Fruit fly (Drosophila melanogaster) whole organism, embryonic: ENCODE data around the gene Notum.

Source experiments
- Atf-2 ChIP-seq: fragments of 200-800 bp; sonication (Bioruptor generic); optimal IDR thresholded peaks from 2 replicates; lab custom pipeline; 2016; ENCODE audit warnings: missing biosample characterization, missing genetic modification characterization
- B-H2 ChIP-seq: fragments of 200-800 bp; sonication (Bioruptor generic); optimal IDR thresholded peaks from 2 replicates; lab custom pipeline; 2018; ENCODE audit warnings: missing biosample characterization, mild to moderate bottlenecking, missing genetic modification characterization
- CG11456 ChIP-seq: fragments of 200-800 bp; sonication (Bioruptor generic); IDR thresholded peaks from 3 replicates; pipeline ENCODE4 v1.3.6; 2022; ENCODE audit warnings: missing biosample characterization, missing genetic modification characterization
- CG12391 ChIP-seq: fragments of 200-800 bp; sonication (Bioruptor generic); optimal IDR thresholded peaks from 3 replicates; lab custom pipeline; 2018; ENCODE audit warnings: missing biosample characterization, mild to moderate bottlenecking, missing genetic modification characterization, moderate library complexity
- CG14014 ChIP-seq: fragments of 200-800 bp; sonication (Bioruptor generic); IDR thresholded peaks from 2 replicates; pipeline ENCODE4 v1.3.6; 2022; ENCODE audit warnings: missing biosample characterization, missing genetic modification characterization
- CG14441 ChIP-seq: fragments of 200-800 bp; sonication (Bioruptor generic); IDR thresholded peaks from 2 replicates; pipeline ENCODE4 v1.3.6; 2022; ENCODE audit warnings: missing biosample characterization, missing genetic modification characterization
- CG15479 ChIP-seq: fragments of 200-800 bp; sonication (Bioruptor generic); optimal IDR thresholded peaks from 3 replicates; lab custom pipeline; 2019; ENCODE audit warnings: missing biosample characterization, mild to moderate bottlenecking, missing genetic modification characterization, moderate library complexity
- CG15696 ChIP-seq: fragments of 200-800 bp; sonication (Bioruptor generic); optimal IDR thresholded peaks from 2 replicates; lab custom pipeline; 2019; ENCODE audit warnings: missing biosample characterization, mild to moderate bottlenecking, missing genetic modification characterization, moderate library complexity
- CG16779 ChIP-seq: fragments of 200-800 bp; sonication (Bioruptor generic); IDR thresholded peaks from 2 replicates; pipeline ENCODE4 v1.3.6; 2022; ENCODE audit warnings: missing biosample characterization, missing genetic modification characterization
- CG17385 ChIP-seq: fragments of 200-800 bp; sonication (Bioruptor generic); optimal IDR thresholded peaks from 3 replicates; lab custom pipeline; 2018; ENCODE audit warnings: missing biosample characterization, mild to moderate bottlenecking, missing genetic modification characterization
- CG1832 ChIP-seq: fragments of 200-800 bp; sonication (Bioruptor generic); optimal IDR thresholded peaks from 2 replicates; lab custom pipeline; 2017; ENCODE audit warnings: missing biosample characterization, mild to moderate bottlenecking, missing genetic modification characterization, inconsistent platforms
- CG2678 ChIP-seq: fragments of 200-800 bp; sonication (Bioruptor generic); optimal IDR thresholded peaks from 3 replicates; lab custom pipeline; 2019; ENCODE audit warnings: missing biosample characterization, mild to moderate bottlenecking, missing genetic modification characterization, moderate library complexity
- CG2712 ChIP-seq: fragments of 200-800 bp; optimal IDR thresholded peaks from 3 replicates; lab custom pipeline; 2019; ENCODE audit warnings: missing biosample characterization, mild to moderate bottlenecking, missing genetic modification characterization, moderate library complexity
- CG31441 ChIP-seq: fragments of 200-800 bp; sonication (Bioruptor generic); IDR thresholded peaks from 2 replicates; pipeline ENCODE4 v1.3.6; 2022; ENCODE audit warnings: missing biosample characterization, missing genetic modification characterization
- CG32532 ChIP-seq: fragments of 200-800 bp; sonication (Bioruptor generic); IDR thresholded peaks from 2 replicates; pipeline ENCODE4 v1.3.6; 2022; ENCODE audit warnings: missing biosample characterization, missing genetic modification characterization
- CG3407 ChIP-seq: fragments of 200-800 bp; sonication (Bioruptor generic); optimal IDR thresholded peaks from 2 replicates; lab custom pipeline; 2018; ENCODE audit warnings: missing biosample characterization, mild to moderate bottlenecking, missing genetic modification characterization
- CG3995 ChIP-seq: fragments of 200-800 bp; sonication (Bioruptor generic); optimal IDR thresholded peaks from 3 replicates; lab custom pipeline; 2016; ENCODE audit warnings: missing biosample characterization, missing genetic modification characterization
- CG7786 ChIP-seq: fragments of 200-800 bp; sonication (Bioruptor generic); optimal IDR thresholded peaks from 2 replicates; lab custom pipeline; 2016; ENCODE audit warnings: missing biosample characterization, missing genetic modification characterization
- CG7839 ChIP-seq: fragments of 200-800 bp; sonication (Bioruptor generic); optimal IDR thresholded peaks from 3 replicates; lab custom pipeline; 2018; ENCODE audit warnings: missing biosample characterization, mild to moderate bottlenecking, missing genetic modification characterization, moderate library complexity
- CG7987 ChIP-seq: fragments of 200-800 bp; sonication (Bioruptor generic); optimal IDR thresholded peaks from 2 replicates; lab custom pipeline; 2018; ENCODE audit warnings: missing biosample characterization, mild to moderate bottlenecking, missing genetic modification characterization, moderate library complexity
- CG9932 ChIP-seq: fragments of 200-800 bp; sonication (Bioruptor generic); IDR thresholded peaks from 2 replicates; pipeline ENCODE4 v1.3.6; 2022; ENCODE audit warnings: missing biosample characterization, missing genetic modification characterization
- Dad ChIP-seq: fragments of 200-800 bp; sonication (Bioruptor generic); optimal IDR thresholded peaks from 3 replicates; lab custom pipeline; 2016; ENCODE audit warnings: missing biosample characterization, missing genetic modification characterization
- Dbx ChIP-seq: fragments of 200-800 bp; sonication (Bioruptor generic); IDR thresholded peaks from 3 replicates; pipeline ENCODE4 v1.3.6; 2022; ENCODE audit warnings: missing biosample characterization, missing genetic modification characterization
- HLH4C ChIP-seq: fragments of 200-800 bp; sonication (Bioruptor generic); IDR thresholded peaks from 3 replicates; pipeline ENCODE4 v1.3.6; 2022; ENCODE audit warnings: missing biosample characterization, missing genetic modification characterization; ENCODE audit not compliant: partially characterized antibody
- MESR4 ChIP-seq: fragments of 200-800 bp; sonication (Bioruptor generic); optimal IDR thresholded peaks from 2 replicates; lab custom pipeline; 2018; ENCODE audit warnings: missing biosample characterization, mild to moderate bottlenecking, missing genetic modification characterization, moderate library complexity
- NfI ChIP-seq: fragments of 200-800 bp; sonication (Bioruptor generic); optimal IDR thresholded peaks from 3 replicates; lab custom pipeline; 2018; ENCODE audit warnings: missing biosample characterization, mild to moderate bottlenecking, missing genetic modification characterization, moderate library complexity
- Oli ChIP-seq: fragments of 200-800 bp; sonication (Bioruptor generic); optimal IDR thresholded peaks from 2 replicates; lab custom pipeline; 2018; ENCODE audit warnings: missing biosample characterization, mild to moderate bottlenecking, missing genetic modification characterization, moderate library complexity
- Scr ChIP-seq: fragments of 200-800 bp; sonication (Bioruptor generic); IDR thresholded peaks from 2 replicates; pipeline ENCODE4 v1.3.6; 2022; ENCODE audit warnings: missing biosample characterization, missing genetic modification characterization; ENCODE audit not compliant: partially characterized antibody
- Sin3A ChIP-seq: fragments of >200 bp; optimal IDR thresholded peaks from 2 replicates; lab custom pipeline; 2018
- Tbp ChIP-seq: fragments of >200 bp; optimal IDR thresholded peaks from 2 replicates; lab custom pipeline; 2018; ENCODE audit warnings: missing biosample characterization, missing genetic modification characterization
- Trl ChIP-seq, 3 experiments: fragments of >200 bp in 2 of 3; fragments of 200-800 bp in 1 of 3; sonication (Bioruptor generic) in 1 of 3; optimal IDR thresholded peaks; 2 replicates in 1 of 3; 3 replicates in 2 of 3; lab custom pipeline; 2016 to 2017; ENCODE audit warnings: missing biosample characterization in 1 of 3, missing genetic modification characterization in 1 of 3
- Xbp1 ChIP-seq: fragments of 200-800 bp; sonication (Bioruptor generic); optimal IDR thresholded peaks from 3 replicates; lab custom pipeline; 2016; ENCODE audit warnings: missing biosample characterization, mild to moderate bottlenecking, missing genetic modification characterization
- Xrp1 ChIP-seq: fragments of 200-800 bp; sonication (Bioruptor generic); IDR thresholded peaks from 2 replicates; pipeline ENCODE4 v1.3.6; 2022; ENCODE audit warnings: missing biosample characterization, missing genetic modification characterization
- abd-A ChIP-seq: fragments of 200-800 bp; sonication (Bioruptor generic); optimal IDR thresholded peaks from 3 replicates; lab custom pipeline; 2019; ENCODE audit warnings: missing biosample characterization, mild to moderate bottlenecking, missing genetic modification characterization, moderate library complexity
- az2 ChIP-seq: fragments of 200-800 bp; sonication (Bioruptor generic); optimal IDR thresholded peaks from 3 replicates; lab custom pipeline; 2016; ENCODE audit warnings: missing biosample characterization, missing genetic modification characterization
- btn ChIP-seq: fragments of 200-800 bp; sonication (Bioruptor generic); optimal IDR thresholded peaks from 2 replicates; lab custom pipeline; 2016; ENCODE audit warnings: missing biosample characterization, missing genetic modification characterization
- caup ChIP-seq: fragments of 200-800 bp; sonication (Bioruptor generic); optimal IDR thresholded peaks from 3 replicates; lab custom pipeline; 2017; ENCODE audit warnings: missing biosample characterization, mild to moderate bottlenecking, missing genetic modification characterization, moderate library complexity; ENCODE audit not compliant: severe bottlenecking
- dan ChIP-seq: fragments of 200-800 bp; sonication (Bioruptor generic); IDR thresholded peaks from 2 replicates; pipeline ENCODE4 v1.3.6; 2022; ENCODE audit warnings: missing biosample characterization, missing genetic modification characterization
- en ChIP-seq: fragments of 200-800 bp; sonication (Bioruptor generic); optimal IDR thresholded peaks from 2 replicates; lab custom pipeline; 2016; ENCODE audit warnings: missing biosample characterization, missing genetic modification characterization
- exex ChIP-seq: fragments of 200-800 bp; sonication (Bioruptor generic); optimal IDR thresholded peaks from 4 replicates; lab custom pipeline; 2018; ENCODE audit warnings: missing biosample characterization, mild to moderate bottlenecking, missing genetic modification characterization, moderate library complexity
- gem ChIP-seq: fragments of 200-800 bp; sonication (Bioruptor generic); optimal IDR thresholded peaks from 2 replicates; lab custom pipeline; 2019; ENCODE audit warnings: missing biosample characterization, mild to moderate bottlenecking, missing genetic modification characterization, moderate library complexity
- ham ChIP-seq: fragments of 200-800 bp; sonication (Bioruptor generic); IDR thresholded peaks from 2 replicates; pipeline ENCODE4 v1.3.6; 2022; ENCODE audit warnings: missing biosample characterization, missing genetic modification characterization
- kni ChIP-seq: fragments of 200-800 bp; sonication (Bioruptor generic); optimal IDR thresholded peaks from 3 replicates; lab custom pipeline; 2017; ENCODE audit warnings: mild to moderate bottlenecking, missing biosample characterization, missing genetic modification reagents, missing genetic modification characterization
- luna ChIP-seq: fragments of 200-800 bp; sonication (Bioruptor generic); optimal IDR thresholded peaks from 2 replicates; lab custom pipeline; 2016; ENCODE audit warnings: missing biosample characterization, missing genetic modification characterization
- odd ChIP-seq: fragments of 200-800 bp; sonication (Bioruptor generic); optimal IDR thresholded peaks from 2 replicates; lab custom pipeline; 2017; ENCODE audit warnings: missing biosample characterization, mild to moderate bottlenecking, missing genetic modification characterization
- pb ChIP-seq: fragments of 200-800 bp; sonication (Bioruptor generic); optimal IDR thresholded peaks from 3 replicates; lab custom pipeline; 2016; ENCODE audit warnings: missing biosample characterization, missing genetic modification characterization
- peb ChIP-seq: fragments of 200-800 bp; sonication (Bioruptor generic); IDR thresholded peaks from 2 replicates; pipeline ENCODE4 v1.3.6; 2022; ENCODE audit warnings: missing biosample characterization, missing genetic modification characterization
- sens ChIP-seq: fragments of 200-800 bp; sonication (Bioruptor generic); peaks from one replicate; lab custom pipeline; 2016; ENCODE audit warnings: missing biosample characterization, missing genetic modification characterization
- sr ChIP-seq: fragments of 200-800 bp; sonication (Bioruptor generic); IDR thresholded peaks from 3 replicates; pipeline ENCODE4 v1.3.6; 2022; ENCODE audit warnings: missing biosample characterization, missing genetic modification characterization
- zf30C ChIP-seq: fragments of 200-800 bp; sonication (Bioruptor generic); optimal IDR thresholded peaks from 3 replicates; lab custom pipeline; 2018; ENCODE audit warnings: missing biosample characterization, mild to moderate bottlenecking, missing genetic modification characterization

Gene Notum

dm6 chr3L:16046387-16047066, 23.2 kb downstream of the Notum start (continued):
- TF ChIP-seq CG16779 = no peak
- no peak for TF ChIP-seq CG1832
- TF ChIP-seq CG32532 (GFP tag; lab: Robert Waterston, UW) = peak; percentile 44; the same call in 1 of the 2 replicates
- no peak for TF ChIP-seq Dad (GFP tag; lab: Kevin White, UChicago)
- TF ChIP-seq kni (GFP tag; lab: Kevin White, UChicago) = peak; percentile 81
- TF ChIP-seq peb = no peak
- no peak for TF ChIP-seq CG3995
- TF ChIP-seq abd-A (tag; lab: Kevin White, UChicago) = peak; percentile 85
- no peak for TF ChIP-seq odd (GFP tag; lab: Kevin White, UChicago)
- TF ChIP-seq Tbp (GFP tag; lab: Kevin White, UChicago) = no peak
- no peak; the same call in 1 of the 2 replicates for TF ChIP-seq Xrp1 (GFP tag; lab: Robert Waterston, UW)
- TF ChIP-seq CG31441 = no peak; the same call in 1 of the 2 replicates
- no peak for TF ChIP-seq Sin3A (lab: Kevin White, UChicago)
- TF ChIP-seq exex (tag; lab: Kevin White, UChicago) = peak; percentile 53
- TF ChIP-seq Scr (GFP tag; lab: Robert Waterston, UW) = no peak
- peak; percentile 36; the same call in 1 of the 2 replicates for TF ChIP-seq CG14441
- TF ChIP-seq sr = no peak
- no peak for TF ChIP-seq CG15696 (tag; lab: Kevin White, UChicago)
- peak; percentile 53; the same call in 1 of the 2 replicates for TF ChIP-seq CG14014 (GFP tag; lab: Robert Waterston, UW)
- no peak for TF ChIP-seq ham
- peak; percentile 46; the same call in 1 of the 3 replicates for TF ChIP-seq CG11456 (GFP tag; lab: Robert Waterston, UW)
- no peak for TF ChIP-seq CG7839
- no peak for TF ChIP-seq en
- TF ChIP-seq az2 (GFP tag; lab: Kevin White, UChicago) = no peak
- TF ChIP-seq Oli (tag; lab: Kevin White, UChicago) = no peak
- peak; percentile 6 for TF ChIP-seq zf30C (GFP tag; lab: Kevin White, UChicago)
- TF ChIP-seq dan (GFP tag; lab: Robert Waterston, UW) = no peak
- peak; percentile 89 for TF ChIP-seq sens (GFP tag; lab: Kevin White, UChicago)
- no peak for TF ChIP-seq CG15479 (GFP tag; lab: Kevin White, UChicago)
- peak; percentile 57 for TF ChIP-seq MESR4 (GFP tag; lab: Kevin White, UChicago)
- peak; percentile 8 for TF ChIP-seq CG2712 (tag; lab: Kevin White, UChicago)
- peak; percentile 1 for TF ChIP-seq CG17385
- TF ChIP-seq Dbx (GFP tag; lab: Robert Waterston, UW) = peak; percentile 23; the same call in 2 of the 3 replicates
- TF ChIP-seq NfI (GFP tag; lab: Kevin White, UChicago) = peak; percentile 17
- no peak for TF ChIP-seq luna (GFP tag; lab: Kevin White, UChicago)
- TF ChIP-seq CG7987 (GFP tag; lab: Kevin White, UChicago) = peak; percentile 18
- peak; percentile 65 for TF ChIP-seq caup (GFP tag; lab: Kevin White, UChicago)
- TF ChIP-seq CG12391 (tag; lab: Kevin White, UChicago) = peak; percentile 6
- TF ChIP-seq Xbp1 (GFP tag; lab: Kevin White, UChicago) = peak; percentile 5
- no peak for TF ChIP-seq Atf-2 (GFP tag; lab: Kevin White, UChicago)
- TF ChIP-seq CG2678 (tag; lab: Kevin White, UChicago) = peak; percentile 17
- TF ChIP-seq btn (GFP tag; lab: Kevin White, UChicago) = no peak
- no peak for TF ChIP-seq CG9932 (GFP tag; lab: Robert Waterston, UW)
- TF ChIP-seq Trl (optimal IDR thresholded peaks at IDR 0.05; lab: Kevin White, UChicago) = peak in 1 of 2 experiments; percentile 66
- no peak for TF ChIP-seq Trl (GFP tag; optimal IDR thresholded peaks at IDR 0.05; lab: Kevin White, UChicago)
- TF ChIP-seq CG3407 (GFP tag; lab: Kevin White, UChicago) = no peak
- peak; percentile 76 for TF ChIP-seq B-H2 (GFP tag; lab: Kevin White, UChicago)
- no peak for TF ChIP-seq pb (GFP tag; lab: Kevin White, UChicago)
- TF ChIP-seq HLH4C = no peak
- no peak for TF ChIP-seq CG7786
- TF ChIP-seq gem (tag; lab: Kevin White, UChicago) = no peak
